Fruit fly (Drosophila melanogaster): ENCODE measurements around the gene p38a.

The p38a gene

DNA sequence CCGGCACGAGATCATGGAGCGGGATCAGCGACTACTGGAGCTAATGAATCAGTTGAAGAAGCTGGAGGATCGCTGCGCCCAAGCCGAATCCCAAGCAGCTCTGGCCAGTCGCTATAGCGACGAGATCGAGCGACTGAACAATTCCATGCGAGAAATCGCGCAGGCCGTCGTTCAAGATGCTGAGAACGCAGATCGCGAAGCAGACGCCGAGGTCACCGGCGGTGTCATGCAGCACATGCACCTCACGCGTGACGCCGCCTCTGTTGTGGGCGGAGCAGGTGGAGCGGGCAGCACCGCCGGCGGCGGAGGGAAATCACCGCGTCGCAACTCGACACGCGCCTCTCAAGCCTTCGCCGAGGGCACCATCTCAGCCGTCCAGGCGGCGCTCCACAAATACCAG is 30.5 kb downstream of the p38a start:
- TF ChIP-seq EcR (GFP tag; optimal IDR thresholded peaks at IDR 0.05) (no peak), pan (optimal IDR thresholded peaks at IDR 0.05) (no peak), CG8478 (optimal IDR thresholded peaks at IDR 0.05) (no peak), Dll (optimal IDR thresholded peaks at IDR 0.05) (no peak), psq (optimal IDR thresholded peaks at IDR 0.05) (no peak), usp (GFP tag; optimal IDR thresholded peaks at IDR 0.05) (no peak)

DNA sequence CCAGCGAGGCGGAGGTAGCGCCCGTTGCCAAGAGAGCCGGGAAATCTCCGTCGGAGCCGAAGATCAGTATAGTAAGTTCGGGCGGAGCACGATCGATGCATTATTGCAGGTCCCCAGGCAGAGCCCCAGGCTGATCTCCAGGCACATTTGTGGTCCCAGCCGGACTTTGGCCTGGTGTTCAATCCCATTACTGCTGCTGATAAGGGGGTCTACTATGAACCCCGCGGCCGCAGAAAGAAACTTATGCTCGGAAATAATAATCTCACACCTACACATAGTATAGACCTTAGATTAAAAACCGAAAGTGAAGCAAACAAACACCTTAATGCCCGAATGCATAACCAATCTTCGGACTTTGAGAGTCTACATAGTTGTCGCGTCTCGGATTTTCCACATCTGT is 35.1 kb downstream of the p38a start:
- TF ChIP-seq Dll (optimal IDR thresholded peaks at IDR 0.05) (no peak), usp (GFP tag; optimal IDR thresholded peaks at IDR 0.05) (no peak)

DNA sequence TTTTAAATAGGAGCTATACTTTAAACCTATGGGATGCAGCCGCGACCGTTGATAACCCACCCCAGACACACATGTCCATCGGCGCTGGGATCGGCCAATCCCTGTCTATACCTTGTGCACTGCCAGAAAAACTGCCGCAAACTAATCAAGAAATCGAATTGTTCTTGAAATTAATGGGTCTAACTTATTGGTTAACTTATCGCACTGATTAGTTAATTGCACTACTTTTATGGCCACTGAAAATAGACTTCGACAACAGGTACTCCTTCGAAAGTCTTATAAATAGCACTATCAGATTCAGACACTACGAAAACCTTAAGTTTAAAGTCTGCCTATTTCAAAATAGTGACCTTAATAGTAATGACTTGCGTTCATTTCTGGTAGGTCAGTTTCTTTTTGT is 35.9 kb downstream of the p38a start, which contains the start of gene CG13607:
Gene CG13607 (minus strand): TSS at position 143 of the 400 bp plus-strand sequence.
- TF ChIP-seq Dll (optimal IDR thresholded peaks at IDR 0.05) (no peak), pan (optimal IDR thresholded peaks at IDR 0.05) (no peak), usp (GFP tag; optimal IDR thresholded peaks at IDR 0.05) (no peak), EcR (GFP tag; optimal IDR thresholded peaks at IDR 0.05) (no peak), psq (optimal IDR thresholded peaks at IDR 0.05) (no peak)

DNA sequence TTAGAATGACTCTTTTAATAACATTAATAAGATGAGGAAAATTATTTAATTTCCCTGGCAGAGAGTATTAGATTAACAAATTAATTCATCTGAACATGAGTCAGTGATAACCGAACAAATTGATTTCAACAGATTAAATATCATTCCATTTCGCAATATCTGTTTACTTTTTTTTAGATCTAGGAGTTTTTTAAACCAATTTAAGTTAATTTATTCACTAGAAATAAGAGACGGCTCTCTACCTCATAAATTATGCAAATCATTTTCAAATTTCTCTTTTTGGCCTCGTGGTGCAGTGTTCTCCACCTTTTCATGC is 39.1 kb downstream of the p38a start, which contains the start of gene Root:
Gene Root (plus strand): TSS at position 217 of the 316 bp plus-strand sequence.
- TF ChIP-seq pan (optimal IDR thresholded peaks at IDR 0.05) (no peak), EcR (GFP tag; optimal IDR thresholded peaks at IDR 0.05) (no peak), psq (optimal IDR thresholded peaks at IDR 0.05) (no peak), CG8478 (optimal IDR thresholded peaks at IDR 0.05) (no peak), Dll (optimal IDR thresholded peaks at IDR 0.05) (no peak), usp (GFP tag; optimal IDR thresholded peaks at IDR 0.05) (no peak)

DNA sequence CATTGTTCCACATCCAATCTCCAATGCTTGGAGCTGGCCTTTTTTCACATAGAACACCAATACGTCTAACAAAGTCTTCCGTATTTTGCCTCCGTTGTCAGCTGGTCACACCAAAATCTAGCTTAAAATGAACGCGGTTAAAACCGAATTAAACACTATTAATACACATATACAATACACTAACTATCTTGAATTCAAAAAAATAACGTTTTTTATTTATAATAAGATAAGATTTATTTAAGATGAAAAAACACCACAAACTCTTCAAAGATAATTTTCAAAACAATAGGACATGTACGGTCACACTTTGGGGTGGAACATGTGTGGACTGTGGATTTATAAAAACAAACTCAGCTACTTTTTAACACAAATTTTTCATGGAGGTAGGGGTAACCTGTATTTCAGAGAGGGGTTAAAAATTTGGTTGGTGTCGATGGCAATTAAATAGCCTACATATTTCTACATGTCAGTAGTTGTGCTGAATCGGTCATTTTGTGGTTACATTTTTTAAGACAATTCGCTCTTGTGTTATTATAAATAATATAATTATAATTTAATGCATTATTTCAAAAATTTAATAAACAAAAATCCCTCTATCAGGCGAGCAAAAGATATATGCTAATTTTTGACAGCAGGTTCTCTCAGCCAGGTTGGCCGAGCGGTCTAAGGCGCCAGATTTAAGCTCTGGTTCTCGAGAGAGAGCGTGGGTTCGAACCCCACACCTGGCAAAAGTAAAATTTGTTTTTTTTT is 39.6 kb downstream of the p38a start, which contains the start of gene CG13605:
Gene CG13605 (minus strand): TSS at position 70 of the 750 bp plus-strand sequence.
- no peak for TF ChIP-seq pan (optimal IDR thresholded peaks at IDR 0.05)
- no peak for TF ChIP-seq psq (optimal IDR thresholded peaks at IDR 0.05)
- TF ChIP-seq EcR (GFP tag; optimal IDR thresholded peaks at IDR 0.05), result no peak
- no peak for TF ChIP-seq Dll (optimal IDR thresholded peaks at IDR 0.05)
- no peak for TF ChIP-seq usp (GFP tag; optimal IDR thresholded peaks at IDR 0.05)
- no peak for TF ChIP-seq CG8478 (optimal IDR thresholded peaks at IDR 0.05)

DNA sequence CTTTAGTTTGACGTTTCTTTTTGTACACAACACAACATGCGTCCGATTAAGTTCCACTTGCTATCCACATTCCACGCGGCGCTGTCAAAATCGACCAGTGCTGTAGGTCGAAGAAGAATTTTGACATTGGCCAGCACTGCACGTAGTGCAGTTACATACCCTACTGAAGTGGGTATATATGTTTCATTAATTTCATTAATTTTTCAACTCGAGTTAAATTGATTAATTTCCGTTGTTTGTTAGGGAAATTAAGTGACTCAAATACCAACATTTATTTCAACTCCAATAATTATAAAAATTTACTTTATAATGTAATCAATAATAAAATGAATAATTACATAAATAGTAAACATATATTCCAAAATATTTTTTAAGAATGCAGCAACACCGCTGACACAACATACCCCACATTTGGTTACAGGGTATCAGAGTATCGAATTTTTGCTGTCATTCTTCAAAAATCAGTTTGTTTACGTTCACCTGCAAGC is 43.2 kb downstream of the p38a start, which contains the start of the genes eIF4EHP and CG18428:
Gene eIF4EHP (minus strand): TSS at position 59 of the 488 bp plus-strand sequence.
Gene CG18428 (plus strand): TSS at position 435 of the 488 bp plus-strand sequence.
- TF ChIP-seq CG8478 (optimal IDR thresholded peaks at IDR 0.05) (no peak), Dll (optimal IDR thresholded peaks at IDR 0.05) (no peak), usp (GFP tag; optimal IDR thresholded peaks at IDR 0.05) (no peak), EcR (GFP tag; optimal IDR thresholded peaks at IDR 0.05) (no peak), psq (optimal IDR thresholded peaks at IDR 0.05) (no peak), pan (optimal IDR thresholded peaks at IDR 0.05) (peak; percentile 96)

DNA sequence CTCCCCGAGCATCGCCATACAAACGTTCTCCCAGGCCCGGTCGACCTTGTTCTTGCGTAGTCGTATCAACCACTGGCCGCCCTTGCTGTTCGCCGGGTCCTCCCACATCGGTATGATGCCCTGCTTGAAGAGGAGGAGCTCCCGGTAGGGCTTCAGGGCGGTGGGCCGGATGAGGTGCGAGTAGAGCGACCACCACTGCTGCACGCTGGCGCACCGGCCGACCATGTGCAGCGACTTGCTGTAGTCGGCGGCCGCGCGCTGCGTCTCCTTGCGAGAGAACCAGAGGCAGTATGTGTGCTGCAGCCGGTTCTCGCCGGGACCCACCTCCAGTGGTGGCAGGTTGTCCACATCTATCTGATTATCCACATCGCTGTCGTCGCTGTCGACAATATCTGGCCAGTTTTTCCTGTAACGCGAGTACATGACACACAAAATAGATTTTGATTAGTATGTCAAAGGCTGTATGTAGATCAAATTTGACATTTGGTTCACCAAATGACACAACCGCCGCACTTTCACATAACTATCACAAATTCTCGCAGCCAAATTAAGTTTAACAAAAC is 45.2 kb downstream of the p38a start, which contains the start of gene CG10694:
Gene CG10694 (plus strand): TSS at position 513 of the 563 bp plus-strand sequence.
- TF ChIP-seq EcR (GFP tag; optimal IDR thresholded peaks at IDR 0.05), result no peak
- TF ChIP-seq Dll (optimal IDR thresholded peaks at IDR 0.05), result no peak
- no peak for TF ChIP-seq CG8478 (optimal IDR thresholded peaks at IDR 0.05)
- TF ChIP-seq pan (optimal IDR thresholded peaks at IDR 0.05), result no peak
- no peak for TF ChIP-seq psq (optimal IDR thresholded peaks at IDR 0.05)
- TF ChIP-seq usp (GFP tag; optimal IDR thresholded peaks at IDR 0.05), result no peak

DNA sequence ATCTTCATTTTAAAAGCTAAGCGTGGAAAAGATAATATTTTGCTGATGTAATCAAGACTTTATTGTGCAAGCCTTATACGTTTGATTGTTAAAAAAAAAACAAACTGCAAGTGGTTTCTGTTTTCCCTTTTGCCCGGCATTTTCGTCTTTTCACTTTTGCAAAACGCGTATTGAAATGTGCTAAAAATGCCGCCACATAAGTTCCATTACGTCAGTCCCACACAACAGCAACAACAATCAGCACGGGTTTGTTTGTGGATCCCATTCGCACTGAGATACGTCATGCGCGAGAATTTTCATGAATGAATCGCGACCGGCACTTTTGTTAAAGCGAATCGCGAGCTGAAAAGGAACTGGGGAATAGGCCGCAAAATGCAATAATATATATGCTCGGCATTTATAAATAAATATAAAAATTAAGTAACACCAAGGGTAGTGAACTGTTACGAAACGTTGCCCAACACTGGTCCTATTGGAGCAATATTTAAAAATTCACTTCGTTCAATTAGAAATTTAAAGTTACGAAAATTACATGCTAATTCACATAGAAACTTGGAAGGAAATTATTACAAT is 46.0 kb downstream of the p38a start:
- TF ChIP-seq EcR (GFP tag; optimal IDR thresholded peaks at IDR 0.05) (no peak), usp (GFP tag; optimal IDR thresholded peaks at IDR 0.05) (no peak), pan (optimal IDR thresholded peaks at IDR 0.05) (no peak)

DNA sequence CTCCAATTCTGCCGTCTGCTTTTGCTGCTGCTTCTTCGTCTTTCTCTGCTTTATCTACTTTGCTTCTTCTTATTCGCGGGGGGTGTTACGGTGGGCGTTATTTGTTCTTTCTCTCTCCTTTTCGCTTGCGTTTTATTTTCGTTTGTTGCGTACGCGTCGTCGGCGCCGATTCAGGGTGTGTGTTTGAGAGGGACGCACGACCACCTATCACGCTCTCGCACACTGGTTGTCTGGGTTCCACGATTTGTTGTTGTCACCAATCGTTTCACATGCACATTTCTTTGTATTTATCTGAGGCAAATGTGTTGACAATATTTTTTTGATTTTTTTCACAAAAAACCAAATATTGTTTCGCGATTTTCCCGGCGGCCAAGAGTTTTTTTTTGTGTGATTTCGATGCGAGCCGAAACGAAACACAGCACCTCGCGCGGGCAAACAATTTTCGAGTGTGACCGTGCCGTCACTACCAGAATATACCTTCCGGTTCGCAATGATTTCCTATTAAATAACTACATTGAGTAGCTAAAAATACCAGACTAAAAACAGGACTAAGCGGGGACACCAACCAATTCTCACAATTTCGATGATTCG is 46.7 kb downstream of the p38a start, which contains the start of gene Syx1A:
Gene Syx1A (minus strand): TSS at position 452 of the 591 bp plus-strand sequence.
- no peak for TF ChIP-seq EcR (GFP tag; optimal IDR thresholded peaks at IDR 0.05)
- no peak for TF ChIP-seq psq (optimal IDR thresholded peaks at IDR 0.05)
- TF ChIP-seq Dll (optimal IDR thresholded peaks at IDR 0.05), result no peak
- no peak for TF ChIP-seq pan (optimal IDR thresholded peaks at IDR 0.05)
- no peak for TF ChIP-seq CG8478 (optimal IDR thresholded peaks at IDR 0.05)
- TF ChIP-seq usp (GFP tag; optimal IDR thresholded peaks at IDR 0.05), result no peak

DNA sequence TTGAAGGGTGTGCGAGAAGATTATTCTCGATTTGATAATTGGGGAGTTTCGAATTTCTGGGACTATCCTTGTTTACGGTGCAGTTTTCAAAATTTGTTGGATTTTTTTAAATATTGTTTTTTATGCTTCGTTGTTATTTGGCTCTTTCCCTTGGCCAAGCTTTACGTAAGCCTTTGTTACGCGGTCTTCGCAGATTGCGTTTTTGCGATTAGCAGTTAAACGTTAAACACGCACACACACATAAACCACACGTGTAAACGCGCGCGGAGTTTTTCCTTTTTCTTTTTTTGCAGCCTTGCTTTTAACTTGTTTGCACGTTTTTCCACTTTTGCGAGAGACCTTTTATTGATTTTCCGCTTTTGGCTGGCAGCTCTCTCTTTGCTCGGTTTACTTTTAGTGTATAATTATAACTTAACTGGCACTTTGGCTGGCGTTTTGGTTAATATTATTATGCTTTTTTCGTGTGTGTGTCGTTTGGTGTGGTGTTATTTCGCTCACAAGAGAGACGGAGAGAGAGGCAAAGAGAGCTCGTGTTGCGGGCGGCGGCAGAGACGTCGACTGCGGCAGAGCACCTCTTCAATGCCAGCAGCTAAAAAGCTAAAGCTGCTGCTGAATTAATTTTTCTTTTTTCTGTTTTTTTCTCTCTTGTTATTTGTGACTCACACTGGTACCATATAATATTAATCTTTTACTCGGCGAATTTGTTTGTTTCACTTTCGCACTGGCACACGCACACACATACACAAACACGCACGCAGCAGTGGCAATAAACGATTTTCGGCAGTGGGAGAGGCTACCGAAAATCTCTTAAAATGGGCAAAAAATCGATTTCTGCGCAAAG is 47.4 kb downstream of the p38a start:
- no peak for TF ChIP-seq psq (optimal IDR thresholded peaks at IDR 0.05)
- TF ChIP-seq CG8478 (optimal IDR thresholded peaks at IDR 0.05), result no peak
- TF ChIP-seq Dll (optimal IDR thresholded peaks at IDR 0.05), result no peak
- no peak for TF ChIP-seq EcR (GFP tag; optimal IDR thresholded peaks at IDR 0.05)
- no peak for TF ChIP-seq usp (GFP tag; optimal IDR thresholded peaks at IDR 0.05)
- no peak for TF ChIP-seq pan (optimal IDR thresholded peaks at IDR 0.05)

DNA sequence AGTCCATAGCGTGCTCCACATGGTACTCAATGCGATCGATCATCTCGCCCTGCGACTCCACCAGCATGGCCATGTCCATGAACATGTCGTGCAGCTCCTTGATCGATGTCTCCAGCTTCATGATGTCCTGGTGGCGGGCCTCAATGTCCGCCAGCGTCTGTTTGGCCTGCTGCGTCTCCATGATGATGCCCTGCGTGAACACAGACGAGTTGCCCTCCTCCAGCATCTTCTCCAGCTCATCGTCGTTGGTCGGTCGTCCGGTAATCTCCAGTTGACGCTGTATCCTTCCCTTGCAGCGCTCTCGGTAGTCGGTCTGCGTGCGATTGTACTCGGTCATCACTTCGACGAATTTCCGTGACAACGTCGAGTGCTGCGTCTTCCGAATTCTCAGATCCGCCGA is 48.4 kb downstream of the p38a start:
- TF ChIP-seq usp (GFP tag; optimal IDR thresholded peaks at IDR 0.05) (no peak), Dll (optimal IDR thresholded peaks at IDR 0.05) (no peak), psq (optimal IDR thresholded peaks at IDR 0.05) (no peak), CG8478 (optimal IDR thresholded peaks at IDR 0.05) (no peak), pan (optimal IDR thresholded peaks at IDR 0.05) (no peak), EcR (GFP tag; optimal IDR thresholded peaks at IDR 0.05) (no peak)

Data from whole organism.